Fruit fly (Drosophila melanogaster) whole organism, embryonic: ENCODE results near the gene CG13670.

Experiments used
- Asciz ChIP-seq: fragments of 200-800 bp; sonication (Bioruptor generic); optimal IDR thresholded peaks from 2 replicates; lab custom pipeline; 2017; ENCODE audit warnings: missing biosample characterization, mild to moderate bottlenecking, missing genetic modification characterization, missing genetic modification reagents
- Atf3 ChIP-seq: fragments of 200-800 bp; sonication (Bioruptor generic); optimal IDR thresholded peaks from 3 replicates; lab custom pipeline; 2016; ENCODE audit warnings: missing biosample characterization, missing genetic modification characterization
- Awh ChIP-seq: fragments of 200-800 bp; sonication (Bioruptor generic); IDR thresholded peaks from 2 replicates; pipeline ENCODE4, ENCODE4 v1.3.6; 2022; ENCODE audit warnings: missing biosample characterization, missing genetic modification characterization
- B-H1 ChIP-seq: fragments of 200-800 bp; sonication (Bioruptor generic); IDR thresholded peaks from 3 replicates; pipeline ENCODE4 v1.3.6; 2022; ENCODE audit warnings: missing biosample characterization, missing genetic modification characterization
- Blimp-1 ChIP-seq: fragments of 200-800 bp; sonication (Bioruptor generic); optimal IDR thresholded peaks from 3 replicates; lab custom pipeline; 2018; ENCODE audit warnings: missing biosample characterization, missing genetic modification characterization, mild to moderate bottlenecking, moderate library complexity, missing genetic modification reagents
- CG1024 ChIP-seq: fragments of 200-800 bp; sonication (Bioruptor generic); IDR thresholded peaks from 2 replicates; pipeline ENCODE4 v1.3.6; 2022; ENCODE audit warnings: missing biosample characterization, missing genetic modification characterization
- CG11504 ChIP-seq: fragments of 200-800 bp; sonication (Bioruptor generic); optimal IDR thresholded peaks from 3 replicates; lab custom pipeline; 2019; ENCODE audit warnings: missing biosample characterization, mild to moderate bottlenecking, missing genetic modification characterization, moderate library complexity
- CG13424 ChIP-seq: fragments of 200-800 bp; sonication (Bioruptor generic); optimal IDR thresholded peaks from 2 replicates; lab custom pipeline; 2019; ENCODE audit warnings: missing biosample characterization, mild to moderate bottlenecking, missing genetic modification characterization, moderate library complexity
- CG15601 ChIP-seq: fragments of 200-800 bp; sonication (Bioruptor generic); optimal IDR thresholded peaks from 3 replicates; lab custom pipeline; 2019; ENCODE audit warnings: missing biosample characterization, mild to moderate bottlenecking, missing genetic modification characterization, moderate library complexity
- CG15696 ChIP-seq: fragments of 200-800 bp; sonication (Bioruptor generic); optimal IDR thresholded peaks from 2 replicates; lab custom pipeline; 2019; ENCODE audit warnings: missing biosample characterization, mild to moderate bottlenecking, missing genetic modification characterization, moderate library complexity
- CG2875 ChIP-seq: fragments of 200-800 bp; sonication (Bioruptor generic); optimal IDR thresholded peaks from 2 replicates; lab custom pipeline; 2017; ENCODE audit warnings: missing biosample characterization, mild to moderate bottlenecking, missing genetic modification characterization, missing genetic modification reagents
- CG3407 ChIP-seq: fragments of 200-800 bp; sonication (Bioruptor generic); optimal IDR thresholded peaks from 2 replicates; lab custom pipeline; 2018; ENCODE audit warnings: missing biosample characterization, mild to moderate bottlenecking, missing genetic modification characterization
- CG34224 ChIP-seq: fragments of 200-800 bp; sonication (Bioruptor generic); IDR thresholded peaks from 3 replicates; pipeline ENCODE4 v1.3.6; 2022; ENCODE audit warnings: missing biosample characterization, missing genetic modification characterization; ENCODE audit not compliant: partially characterized antibody
- CG4730 ChIP-seq: fragments of 200-800 bp; sonication (Bioruptor generic); IDR thresholded peaks from 2 replicates; pipeline ENCODE4 v1.3.6; 2022; ENCODE audit warnings: missing biosample characterization, missing genetic modification characterization
- CG4854 ChIP-seq: fragments of 200-800 bp; sonication (Bioruptor generic); optimal IDR thresholded peaks from 2 replicates; lab custom pipeline; 2016; ENCODE audit warnings: missing biosample characterization, missing genetic modification characterization, inconsistent platforms
- CG6765 ChIP-seq: fragments of 200-800 bp; sonication (Bioruptor generic); optimal IDR thresholded peaks from 3 replicates; lab custom pipeline; 2017; ENCODE audit warnings: missing biosample characterization, mild to moderate bottlenecking, missing genetic modification characterization
- CkIIα-i1 ChIP-seq: fragments of 200-800 bp; sonication (Bioruptor generic); IDR thresholded peaks from 2 replicates; pipeline ENCODE4 v1.3.6; 2022; ENCODE audit warnings: missing biosample characterization, missing genetic modification characterization
- CrebB ChIP-seq: fragments of 200-800 bp; sonication (Bioruptor generic); optimal IDR thresholded peaks from 3 replicates; lab custom pipeline; 2018; ENCODE audit warnings: missing biosample characterization, mild to moderate bottlenecking, missing genetic modification characterization
- Dip3 ChIP-seq: fragments of 200-800 bp; sonication (Bioruptor generic); optimal IDR thresholded peaks from 3 replicates; lab custom pipeline; 2016; ENCODE audit warnings: missing biosample characterization, missing genetic modification characterization
- Gsc ChIP-seq: fragments of 200-800 bp; sonication (Bioruptor generic); IDR thresholded peaks from 2 replicates; pipeline ENCODE4 v1.3.6; 2022; ENCODE audit warnings: missing biosample characterization, missing genetic modification characterization
- Hey ChIP-seq: fragments of 200-800 bp; sonication (Bioruptor generic); optimal IDR thresholded peaks from 3 replicates; lab custom pipeline; 2018; ENCODE audit warnings: missing biosample characterization, mild to moderate bottlenecking, missing genetic modification characterization
- HmgD ChIP-seq: fragments of 200-800 bp; sonication (Bioruptor generic); optimal IDR thresholded peaks from 3 replicates; lab custom pipeline; 2016; ENCODE audit warnings: missing biosample characterization, missing genetic modification characterization
- Hr3 ChIP-seq: fragments of 200-800 bp; sonication (Bioruptor generic); optimal IDR thresholded peaks from 3 replicates; lab custom pipeline; 2016; ENCODE audit warnings: missing biosample characterization, missing genetic modification characterization
- Lim3 ChIP-seq: fragments of 200-800 bp; sonication (Bioruptor generic); IDR thresholded peaks from 2 replicates; pipeline ENCODE4 v1.3.6; 2022; ENCODE audit warnings: missing biosample characterization, missing genetic modification characterization
- NC2β ChIP-seq: fragments of 200-800 bp; sonication (Bioruptor generic); optimal IDR thresholded peaks from 2 replicates; lab custom pipeline; 2016; ENCODE audit warnings: missing biosample characterization, missing genetic modification characterization
- NFAT ChIP-seq: fragments of 200-800 bp; sonication (Bioruptor generic); IDR thresholded peaks from 2 replicates; pipeline ENCODE4 v1.3.6; 2022; ENCODE audit warnings: missing biosample characterization, missing genetic modification characterization
- Optix ChIP-seq: fragments of 200-800 bp; sonication (Bioruptor generic); IDR thresholded peaks from 3 replicates; pipeline ENCODE4 v1.3.6; 2022; ENCODE audit warnings: missing biosample characterization, missing genetic modification characterization
- Sin3A ChIP-seq: fragments of >200 bp; optimal IDR thresholded peaks from 2 replicates; lab custom pipeline; 2018
- Six4 ChIP-seq: fragments of 200-800 bp; sonication (Bioruptor generic); optimal IDR thresholded peaks from 2 replicates; lab custom pipeline; 2016; ENCODE audit warnings: missing biosample characterization, missing genetic modification characterization
- Usf ChIP-seq: fragments of 200-800 bp; sonication (Bioruptor generic); optimal IDR thresholded peaks from 2 replicates; lab custom pipeline; 2017; ENCODE audit warnings: missing genotype, missing biosample characterization, missing genetic modification characterization
- Vsx1 ChIP-seq: fragments of 200-800 bp; sonication (Bioruptor generic); optimal IDR thresholded peaks from 2 replicates; lab custom pipeline; 2017; ENCODE audit warnings: missing biosample characterization, mild to moderate bottlenecking, missing genetic modification characterization, missing genetic modification reagents
- crp ChIP-seq, 2 experiments: fragments of 200-800 bp; sonication (Bioruptor generic); optimal IDR thresholded peaks; 2 replicates in 1 of 2; 3 replicates in 1 of 2; lab custom pipeline; 2017; ENCODE audit warnings: missing biosample characterization in 2 of 2, missing genetic modification characterization in 2 of 2, mild to moderate bottlenecking in 1 of 2, moderate library complexity in 1 of 2
- dati ChIP-seq: fragments of 200-800 bp; sonication (Bioruptor generic); IDR thresholded peaks from 2 replicates; pipeline ENCODE4 v1.3.6; 2022; ENCODE audit warnings: missing biosample characterization, missing genetic modification characterization
- emc ChIP-seq: fragments of 200-800 bp; sonication (Bioruptor generic); optimal IDR thresholded peaks from 2 replicates; lab custom pipeline; 2016; ENCODE audit warnings: missing biosample characterization, missing genetic modification characterization
- en ChIP-seq: fragments of 200-800 bp; sonication (Bioruptor generic); optimal IDR thresholded peaks from 2 replicates; lab custom pipeline; 2016; ENCODE audit warnings: missing biosample characterization, missing genetic modification characterization
- gcm ChIP-seq: fragments of 200-800 bp; sonication (Bioruptor generic); optimal IDR thresholded peaks from 2 replicates; lab custom pipeline; 2019; ENCODE audit warnings: missing biosample characterization, mild to moderate bottlenecking, missing genetic modification characterization, moderate library complexity
- ham ChIP-seq: fragments of 200-800 bp; sonication (Bioruptor generic); IDR thresholded peaks from 2 replicates; pipeline ENCODE4 v1.3.6; 2022; ENCODE audit warnings: missing biosample characterization, missing genetic modification characterization
- hth ChIP-seq: fragments of >200 bp; optimal IDR thresholded peaks from 2 replicates; lab custom pipeline; 2017; ENCODE audit warnings: inconsistent platforms
- jigr1 ChIP-seq: fragments of 200-800 bp; sonication (Bioruptor generic); IDR thresholded peaks from 3 replicates; pipeline ENCODE4 v1.3.6; 2022; ENCODE audit warnings: missing biosample characterization, missing genetic modification characterization
- jumu ChIP-seq: fragments of 200-800 bp; sonication (Bioruptor generic); optimal IDR thresholded peaks from 3 replicates; lab custom pipeline; 2016; ENCODE audit warnings: missing biosample characterization, missing genetic modification characterization
- kni ChIP-seq: fragments of 200-800 bp; sonication (Bioruptor generic); optimal IDR thresholded peaks from 3 replicates; lab custom pipeline; 2017; ENCODE audit warnings: mild to moderate bottlenecking, missing biosample characterization, missing genetic modification reagents, missing genetic modification characterization
- lola ChIP-seq, 3 experiments: fragments of >200 bp in 2 of 3; fragments of 200-800 bp in 1 of 3; sonication (Bioruptor generic) in 1 of 3; optimal IDR thresholded peaks; 2 replicates each; lab custom pipeline; 2017 to 2019; ENCODE audit warnings: missing biosample characterization in 3 of 3, missing genetic modification characterization in 3 of 3, mild to moderate bottlenecking in 1 of 3, moderate library complexity in 1 of 3
- luna ChIP-seq: fragments of 200-800 bp; sonication (Bioruptor generic); optimal IDR thresholded peaks from 2 replicates; lab custom pipeline; 2016; ENCODE audit warnings: missing biosample characterization, missing genetic modification characterization
- org-1 ChIP-seq: fragments of 200-800 bp; sonication (Bioruptor generic); optimal IDR thresholded peaks from 2 replicates; lab custom pipeline; 2017; ENCODE audit warnings: missing biosample characterization, missing genetic modification characterization
- pfk ChIP-seq: fragments of 200-800 bp; sonication (Bioruptor generic); optimal IDR thresholded peaks from 2 replicates; lab custom pipeline; 2018; ENCODE audit warnings: missing biosample characterization, mild to moderate bottlenecking, missing genetic modification characterization, moderate library complexity
- pzg ChIP-seq: fragments of 200-800 bp; sonication (Bioruptor generic); optimal IDR thresholded peaks from 3 replicates; lab custom pipeline; 2018; ENCODE audit warnings: missing biosample characterization, mild to moderate bottlenecking, missing genetic modification characterization, moderate library complexity
- row ChIP-seq: fragments of 200-800 bp; sonication (Bioruptor generic); IDR thresholded peaks from 3 replicates; pipeline ENCODE4 v1.3.6; 2022; ENCODE audit warnings: missing biosample characterization, missing genetic modification characterization
- slou ChIP-seq: fragments of 200-800 bp; sonication (Bioruptor generic); optimal IDR thresholded peaks from 3 replicates; lab custom pipeline; 2016; ENCODE audit warnings: missing biosample characterization, missing genetic modification characterization
- toy ChIP-seq: fragments of 200-800 bp; sonication (Bioruptor generic); IDR thresholded peaks from 2 replicates; pipeline ENCODE4 v1.3.6; 2022; ENCODE audit warnings: missing biosample characterization, missing genetic modification characterization
- tup ChIP-seq: fragments of 200-800 bp; sonication (Bioruptor generic); optimal IDR thresholded peaks from 2 replicates; lab custom pipeline; 2016; ENCODE audit warnings: missing biosample characterization, mild to moderate bottlenecking, missing genetic modification characterization, moderate library complexity
- zen2 ChIP-seq: fragments of 200-800 bp; sonication (Bioruptor generic); IDR thresholded peaks from 3 replicates; pipeline ENCODE4 v1.3.6; 2022; ENCODE audit warnings: missing biosample characterization, missing genetic modification characterization; ENCODE audit not compliant: partially characterized antibody

CG13670 gene

DNA sequence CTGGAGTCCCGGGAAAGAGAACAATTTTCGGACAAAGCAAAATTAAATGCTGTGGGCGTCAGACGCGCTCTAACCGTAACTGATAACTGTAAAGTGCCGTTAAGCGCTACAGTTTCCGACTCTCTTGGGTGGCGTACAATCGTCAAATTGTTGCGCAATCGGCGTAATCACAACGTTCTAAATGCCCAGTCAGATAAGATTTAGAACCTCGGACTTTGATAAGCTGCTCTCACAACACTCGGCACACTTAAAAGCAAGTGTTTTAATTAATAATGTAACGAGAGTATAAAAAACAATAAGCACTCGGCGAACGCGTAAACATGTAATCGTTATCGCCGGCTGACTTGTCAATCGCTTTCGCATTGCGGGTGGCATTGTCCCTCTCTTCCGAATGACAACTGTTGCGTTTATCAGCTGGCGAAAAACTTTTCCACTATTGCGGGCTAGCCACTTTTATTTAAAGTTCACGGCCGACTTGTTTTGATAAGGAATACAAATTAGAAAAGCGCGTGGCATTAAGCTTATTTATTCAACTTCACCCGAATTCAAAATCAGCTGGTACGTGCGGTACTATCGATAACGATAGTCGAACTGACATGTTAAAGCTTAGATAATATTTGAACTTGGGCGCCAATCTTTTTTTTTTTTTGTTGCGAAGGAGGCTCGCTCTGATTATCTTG, 38.4 kb downstream of the CG13670 start (continued):
- TF ChIP-seq CG2875 (GFP tag; lab: Kevin White, UChicago) (no peak), Vsx1 (GFP tag; lab: Kevin White, UChicago) (no peak), jumu (no peak), Atf3 (GFP tag; lab: Kevin White, UChicago) (no peak), CG6765 (no peak), CG13424 (tag; lab: Kevin White, UChicago) (no peak), Gsc (GFP tag; lab: Robert Waterston, UW) (no peak), pzg (peak; percentile 32), slou (no peak), HmgD (GFP tag; lab: Kevin White, UChicago) (no peak), tup (no peak), hth (lab: Kevin White, UChicago) (no peak), CkIIα-i1 (GFP tag; lab: Robert Waterston, UW) (no peak), CG15601 (tag; lab: Kevin White, UChicago) (no peak), CG4854 (GFP tag; lab: Kevin White, UChicago) (no peak), ham (GFP tag; lab: Robert Waterston, UW) (no peak), Blimp-1 (GFP tag; lab: Kevin White, UChicago) (no peak), dati (GFP tag; lab: Robert Waterston, UW) (no peak), Six4 (no peak), row (GFP tag; lab: Robert Waterston, UW) (no peak), pfk (GFP tag; lab: Kevin White, UChicago) (no peak), NC2β (GFP tag; lab: Kevin White, UChicago) (no peak), jigr1 (GFP tag; lab: Robert Waterston, UW) (no peak), toy (GFP tag; lab: Robert Waterston, UW) (no peak), CG1024 (no peak), org-1 (GFP tag; lab: Kevin White, UChicago) (no peak), crp (GFP tag; optimal IDR thresholded peaks at IDR 0.05; lab: Kevin White, UChicago) (peak in 1 of 2 experiments; percentile 85), emc (no peak), B-H1 (no peak), Sin3A (lab: Kevin White, UChicago) (peak; percentile 42), CG4730 (GFP tag; lab: Robert Waterston, UW) (no peak), CG11504 (tag; lab: Kevin White, UChicago) (no peak), Hr3 (GFP tag; lab: Kevin White, UChicago) (no peak), Awh (GFP tag; lab: Robert Waterston, UW) (no peak), Usf (GFP tag; lab: Kevin White, UChicago) (no peak), Dip3 (no peak), kni (GFP tag; lab: Kevin White, UChicago) (no peak), Asciz (GFP tag; lab: Kevin White, UChicago) (no peak), CG3407 (GFP tag; lab: Kevin White, UChicago) (no peak), Hey (tag; lab: Kevin White, UChicago) (peak; percentile 46), en (GFP tag; lab: Kevin White, UChicago) (no peak), lola (GFP tag; optimal IDR thresholded peaks at IDR 0.05; lab: Kevin White, UChicago) (no peak), CG15696 (no peak), luna (no peak), zen2 (peak; percentile 14; the same call in 1 of the 3 replicates), CG34224 (GFP tag; lab: Robert Waterston, UW) (peak; percentile 75), CrebB (tag; lab: Kevin White, UChicago) (no peak), NFAT (GFP tag; lab: Robert Waterston, UW) (no peak), gcm (GFP tag; lab: Kevin White, UChicago) (no peak), Optix (GFP tag; lab: Robert Waterston, UW) (no peak), Lim3 (no peak)
